Fruit fly (Drosophila melanogaster) whole organism, embryonic: ENCODE data around the gene ND-B18.

Experiments
- Antp ChIP-seq: fragments of 200-800 bp; sonication (Bioruptor generic); optimal IDR thresholded peaks from 3 replicates; lab custom pipeline; 2016; ENCODE audit warnings: missing biosample characterization, missing genetic modification characterization
- C15 ChIP-seq: fragments of 200-800 bp; sonication (Bioruptor generic); IDR thresholded peaks from 3 replicates; pipeline ENCODE4 v1.3.6; 2022; ENCODE audit warnings: missing biosample characterization, missing genetic modification characterization
- CG10462 ChIP-seq: fragments of 200-800 bp; sonication (Bioruptor generic); optimal IDR thresholded peaks from 2 replicates; lab custom pipeline; 2016; ENCODE audit warnings: missing biosample characterization, missing genetic modification characterization
- CG10565 ChIP-seq: fragments of 200-800 bp; sonication (Bioruptor generic); optimal IDR thresholded peaks from 3 replicates; lab custom pipeline; 2016; ENCODE audit warnings: missing biosample characterization, mild to moderate bottlenecking, missing genetic modification characterization
- CG11247 ChIP-seq: fragments of 200-800 bp; sonication (Bioruptor generic); IDR thresholded peaks from 2 replicates; pipeline ENCODE4 v1.3.6; 2022; ENCODE audit warnings: missing biosample characterization, missing genetic modification characterization
- CG11398 ChIP-seq: fragments of 200-800 bp; sonication (Bioruptor generic); optimal IDR thresholded peaks from 2 replicates; lab custom pipeline; 2016; ENCODE audit warnings: missing biosample characterization, missing genetic modification characterization
- CG15011 ChIP-seq: fragments of 200-800 bp; sonication (Bioruptor generic); optimal IDR thresholded peaks from 3 replicates; lab custom pipeline; 2018; ENCODE audit warnings: missing biosample characterization, mild to moderate bottlenecking, missing genetic modification characterization
- CG1603 ChIP-seq: fragments of 200-800 bp; sonication (Bioruptor generic); optimal IDR thresholded peaks from 2 replicates; lab custom pipeline; 2019; ENCODE audit warnings: missing biosample characterization, mild to moderate bottlenecking, missing genetic modification characterization, moderate library complexity
- CG17385 ChIP-seq: fragments of 200-800 bp; sonication (Bioruptor generic); optimal IDR thresholded peaks from 3 replicates; lab custom pipeline; 2018; ENCODE audit warnings: missing biosample characterization, mild to moderate bottlenecking, missing genetic modification characterization
- CG31224 ChIP-seq: fragments of 200-800 bp; sonication (Bioruptor generic); IDR thresholded peaks from 2 replicates; pipeline ENCODE4 v1.3.6; 2022; ENCODE audit warnings: missing biosample characterization, missing genetic modification characterization
- CG3163 ChIP-seq: fragments of 200-800 bp; sonication (Bioruptor generic); optimal IDR thresholded peaks from 3 replicates; lab custom pipeline; 2016; ENCODE audit warnings: missing biosample characterization, missing genetic modification characterization
- CG32532 ChIP-seq: fragments of 200-800 bp; sonication (Bioruptor generic); IDR thresholded peaks from 2 replicates; pipeline ENCODE4 v1.3.6; 2022; ENCODE audit warnings: missing biosample characterization, missing genetic modification characterization
- CG34224 ChIP-seq: fragments of 200-800 bp; sonication (Bioruptor generic); IDR thresholded peaks from 3 replicates; pipeline ENCODE4 v1.3.6; 2022; ENCODE audit warnings: missing biosample characterization, missing genetic modification characterization; ENCODE audit not compliant: partially characterized antibody
- CG6654 ChIP-seq: fragments of 200-800 bp; sonication (Bioruptor generic); optimal IDR thresholded peaks from 2 replicates; lab custom pipeline; 2017; ENCODE audit warnings: missing biosample characterization, mild to moderate bottlenecking, missing genetic modification characterization
- CG6689 ChIP-seq: fragments of 200-800 bp; sonication (Bioruptor generic); IDR thresholded peaks from 2 replicates; pipeline ENCODE4 v1.3.6; 2022; ENCODE audit warnings: missing biosample characterization, missing genetic modification characterization
- CG6854 ChIP-seq: fragments of 200-800 bp; sonication (Bioruptor generic); optimal IDR thresholded peaks from 3 replicates; lab custom pipeline; 2017; ENCODE audit warnings: missing biosample characterization, mild to moderate bottlenecking, missing genetic modification characterization
- CG7556 ChIP-seq: fragments of 200-800 bp; sonication (Bioruptor generic); optimal IDR thresholded peaks from 2 replicates; lab custom pipeline; 2017; ENCODE audit warnings: missing biosample characterization, mild to moderate bottlenecking, missing genetic modification characterization
- CG7987 ChIP-seq: fragments of 200-800 bp; sonication (Bioruptor generic); optimal IDR thresholded peaks from 2 replicates; lab custom pipeline; 2018; ENCODE audit warnings: missing biosample characterization, mild to moderate bottlenecking, missing genetic modification characterization, moderate library complexity
- CG8089 ChIP-seq: fragments of 200-800 bp; sonication (Bioruptor generic); optimal IDR thresholded peaks from 3 replicates; lab custom pipeline; 2016; ENCODE audit warnings: missing biosample characterization, missing genetic modification characterization
- CG8290 ChIP-seq, 3 experiments: fragments of 200-800 bp; sonication (Bioruptor generic); optimal IDR thresholded peaks; 2 replicates each; lab custom pipeline; 2016 to 2019; ENCODE audit warnings: missing biosample characterization in 3 of 3, missing genetic modification characterization in 3 of 3, mild to moderate bottlenecking in 2 of 3, moderate library complexity in 1 of 3
- CG8359 ChIP-seq: fragments of 200-800 bp; sonication (Bioruptor generic); optimal IDR thresholded peaks from 2 replicates; lab custom pipeline; 2017; ENCODE audit warnings: missing biosample characterization, mild to moderate bottlenecking, missing genetic modification characterization, borderline replicate concordance
- CkIIα-i1 ChIP-seq: fragments of 200-800 bp; sonication (Bioruptor generic); IDR thresholded peaks from 2 replicates; pipeline ENCODE4 v1.3.6; 2022; ENCODE audit warnings: missing biosample characterization, missing genetic modification characterization
- Deaf1 ChIP-seq: fragments of 200-800 bp; optimal IDR thresholded peaks from 3 replicates; lab custom pipeline; 2019; ENCODE audit warnings: missing biosample characterization, mild to moderate bottlenecking, missing genetic modification characterization, moderate library complexity
- Dfd ChIP-seq, 2 experiments: fragments of >200 bp; optimal IDR thresholded peaks; 2 replicates each; lab custom pipeline; 2017; ENCODE audit warnings: missing biosample characterization in 2 of 2, missing genetic modification characterization in 2 of 2
- Dp ChIP-seq: fragments of 200-800 bp; sonication (Bioruptor generic); optimal IDR thresholded peaks from 2 replicates; lab custom pipeline; 2018; ENCODE audit warnings: missing biosample characterization, mild to moderate bottlenecking, missing genetic modification characterization, moderate library complexity
- ERR ChIP-seq: fragments of 200-800 bp; sonication (Bioruptor generic); optimal IDR thresholded peaks from 2 replicates; lab custom pipeline; 2016; ENCODE audit warnings: missing biosample characterization, missing genetic modification characterization
- Fer3 ChIP-seq: fragments of 200-800 bp; sonication (Bioruptor generic); optimal IDR thresholded peaks from 2 replicates; lab custom pipeline; 2018; ENCODE audit warnings: missing biosample characterization, mild to moderate bottlenecking, missing genetic modification characterization, moderate library complexity
- H15 ChIP-seq: fragments of 200-800 bp; sonication (Bioruptor generic); IDR thresholded peaks from 3 replicates; pipeline ENCODE4 v1.3.6; 2022; ENCODE audit warnings: missing biosample characterization, missing genetic modification characterization
- Hey ChIP-seq: fragments of 200-800 bp; sonication (Bioruptor generic); optimal IDR thresholded peaks from 3 replicates; lab custom pipeline; 2018; ENCODE audit warnings: missing biosample characterization, mild to moderate bottlenecking, missing genetic modification characterization
- HmgZ ChIP-seq: fragments of 200-800 bp; sonication (Bioruptor generic); optimal IDR thresholded peaks from 2 replicates; lab custom pipeline; 2018; ENCODE audit warnings: missing biosample characterization, mild to moderate bottlenecking, missing genetic modification characterization
- NC2α ChIP-seq: fragments of 200-800 bp; sonication (Bioruptor generic); optimal IDR thresholded peaks from 2 replicates; lab custom pipeline; 2016; ENCODE audit warnings: missing biosample characterization, missing genetic modification characterization
- Poxn ChIP-seq: fragments of 200-800 bp; sonication (Bioruptor generic); IDR thresholded peaks from 2 replicates; pipeline ENCODE4 v1.3.6; 2022; ENCODE audit warnings: missing biosample characterization, missing genetic modification characterization
- Rfx ChIP-seq: fragments of 200-800 bp; sonication (Bioruptor generic); IDR thresholded peaks from 2 replicates; pipeline ENCODE4 v1.3.6; 2022; ENCODE audit warnings: missing biosample characterization, missing genetic modification characterization
- Sox102F ChIP-seq: fragments of 200-800 bp; sonication (Bioruptor generic); optimal IDR thresholded peaks from 2 replicates; lab custom pipeline; 2018; ENCODE audit warnings: missing biosample characterization, mild to moderate bottlenecking, missing genetic modification characterization, moderate library complexity
- Trl ChIP-seq, 3 experiments: fragments of >200 bp in 2 of 3; fragments of 200-800 bp in 1 of 3; sonication (Bioruptor generic) in 1 of 3; optimal IDR thresholded peaks; 2 replicates in 1 of 3; 3 replicates in 2 of 3; lab custom pipeline; 2016 to 2017; ENCODE audit warnings: missing biosample characterization in 1 of 3, missing genetic modification characterization in 1 of 3
- chif ChIP-seq, 2 experiments: fragments of 200-800 bp; sonication (Bioruptor generic); optimal IDR thresholded peaks; 3 replicates each; lab custom pipeline; 2016; ENCODE audit warnings: missing biosample characterization in 2 of 2, missing genetic modification characterization in 2 of 2
- corto ChIP-seq: fragments of 200-800 bp; sonication (Bioruptor generic); optimal IDR thresholded peaks from 2 replicates; lab custom pipeline; 2016; ENCODE audit warnings: missing biosample characterization, mild to moderate bottlenecking, missing genetic modification characterization, moderate library complexity
- crp ChIP-seq, 2 experiments: fragments of 200-800 bp; sonication (Bioruptor generic); optimal IDR thresholded peaks; 2 replicates in 1 of 2; 3 replicates in 1 of 2; lab custom pipeline; 2017; ENCODE audit warnings: missing biosample characterization in 2 of 2, missing genetic modification characterization in 2 of 2, mild to moderate bottlenecking in 1 of 2, moderate library complexity in 1 of 2
- gcm2 ChIP-seq: fragments of 200-800 bp; sonication (Bioruptor generic); optimal IDR thresholded peaks from 2 replicates; lab custom pipeline; 2016; ENCODE audit warnings: missing biosample characterization, missing genetic modification characterization
- gro ChIP-seq: fragments of 200-800 bp; sonication (Bioruptor generic); optimal IDR thresholded peaks from 2 replicates; lab custom pipeline; 2016; ENCODE audit warnings: missing biosample characterization, missing genetic modification characterization
- ind ChIP-seq: fragments of 200-800 bp; sonication (Bioruptor generic); optimal IDR thresholded peaks from 3 replicates; lab custom pipeline; 2016; ENCODE audit warnings: missing biosample characterization, missing genetic modification characterization
- nau ChIP-seq: fragments of 200-800 bp; sonication (Bioruptor generic); optimal IDR thresholded peaks from 3 replicates; lab custom pipeline; 2017; ENCODE audit warnings: missing biosample characterization, mild to moderate bottlenecking, missing genetic modification characterization, missing genetic modification reagents
- odd ChIP-seq: fragments of 200-800 bp; sonication (Bioruptor generic); optimal IDR thresholded peaks from 2 replicates; lab custom pipeline; 2017; ENCODE audit warnings: missing biosample characterization, mild to moderate bottlenecking, missing genetic modification characterization
- phol ChIP-seq: fragments of 200-800 bp; sonication (Bioruptor generic); optimal IDR thresholded peaks from 3 replicates; lab custom pipeline; 2018; ENCODE audit warnings: missing biosample characterization, mild to moderate bottlenecking, missing genetic modification characterization, moderate library complexity
- ro ChIP-seq: fragments of 200-800 bp; sonication (Bioruptor generic); IDR thresholded peaks from 2 replicates; pipeline ENCODE4 v1.3.6; 2022; ENCODE audit warnings: missing biosample characterization, missing genetic modification characterization
- sc ChIP-seq, 3 experiments: fragments of >200 bp in 2 of 3; fragments of 200-800 bp in 1 of 3; sonication (Bioruptor generic) in 1 of 3; optimal IDR thresholded peaks; 2 replicates in 2 of 3; 3 replicates in 1 of 3; lab custom pipeline; 2017; ENCODE audit warnings: mild to moderate bottlenecking in 1 of 3, missing biosample characterization in 1 of 3, missing genetic modification characterization in 1 of 3, missing genetic modification reagents in 1 of 3
- sqz ChIP-seq: fragments of 200-800 bp; sonication (Bioruptor generic); optimal IDR thresholded peaks from 3 replicates; lab custom pipeline; 2018; ENCODE audit warnings: missing biosample characterization, mild to moderate bottlenecking, missing genetic modification characterization
- trem ChIP-seq: fragments of 200-800 bp; optimal IDR thresholded peaks from 3 replicates; lab custom pipeline; 2019; ENCODE audit warnings: missing biosample characterization, mild to moderate bottlenecking, missing genetic modification characterization, moderate library complexity
- zfh2 ChIP-seq: fragments of 200-800 bp; sonication (Bioruptor generic); optimal IDR thresholded peaks from 2 replicates; lab custom pipeline; 2016; ENCODE audit warnings: missing biosample characterization, missing genetic modification characterization

The ND-B18 gene

DNA sequence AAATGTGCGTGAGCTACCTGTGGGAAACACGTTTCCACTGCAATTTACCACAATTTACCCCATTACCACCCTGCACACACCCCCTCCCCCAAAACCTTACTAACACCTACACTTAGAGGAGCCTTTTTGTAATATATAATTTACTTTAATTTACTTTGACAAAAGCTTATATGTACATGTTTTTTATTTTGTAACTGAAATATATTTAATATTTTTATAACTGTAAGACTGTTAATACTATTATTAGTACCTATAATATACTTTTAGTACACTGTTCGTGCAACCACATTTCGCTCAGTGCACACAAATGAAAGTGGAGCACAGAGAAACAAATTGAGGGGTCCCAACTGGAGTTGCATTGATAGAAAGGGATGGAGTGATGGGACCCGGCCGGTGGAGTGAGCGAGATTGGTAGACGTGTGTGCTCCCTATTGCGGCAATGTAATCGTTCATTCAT is 42.5 kb upstream of the ND-B18 start (continued):
- TF ChIP-seq CG3163 (GFP tag; lab: Kevin White, UChicago) = no peak
- peak; percentile 64 for TF ChIP-seq CG7987 (GFP tag; lab: Kevin White, UChicago)
- peak; percentile 34 for TF ChIP-seq nau (GFP tag; lab: Kevin White, UChicago)
- no peak for TF ChIP-seq gro (GFP tag; lab: Kevin White, UChicago)
- TF ChIP-seq ro = peak; percentile 70
- peak; percentile 37 for TF ChIP-seq CG15011 (GFP tag; lab: Kevin White, UChicago)
- peak in 1 of 2 experiments; percentile 13 for TF ChIP-seq crp (GFP tag; optimal IDR thresholded peaks at IDR 0.05; lab: Kevin White, UChicago)
- TF ChIP-seq Sox102F (GFP tag; lab: Kevin White, UChicago) = peak; percentile 93
- peak; percentile 76 for TF ChIP-seq CG17385 (GFP tag; lab: Kevin White, UChicago)
- no peak for TF ChIP-seq Dfd (GFP tag; optimal IDR thresholded peaks at IDR 0.05; lab: Kevin White, UChicago)
- no peak for TF ChIP-seq Poxn (GFP tag; lab: Robert Waterston, UW)
- no peak for TF ChIP-seq Trl (optimal IDR thresholded peaks at IDR 0.05; lab: Kevin White, UChicago)
- TF ChIP-seq Trl (GFP tag; optimal IDR thresholded peaks at IDR 0.05; lab: Kevin White, UChicago) = no peak
- TF ChIP-seq Rfx (GFP tag; lab: Robert Waterston, UW) = no peak; the same call in 1 of the 2 replicates
- TF ChIP-seq H15 (GFP tag; lab: Robert Waterston, UW) = peak; percentile 61; the same call in 1 of the 3 replicates
- TF ChIP-seq sqz (GFP tag; lab: Kevin White, UChicago) = peak; percentile 69
- TF ChIP-seq phol (tag; lab: Kevin White, UChicago) = peak; percentile 94
- TF ChIP-seq Hey (tag; lab: Kevin White, UChicago) = no peak
- TF ChIP-seq odd (GFP tag; lab: Kevin White, UChicago) = no peak
- peak; percentile 73 for TF ChIP-seq Fer3 (tag; lab: Kevin White, UChicago)
- no peak for TF ChIP-seq ERR
- no peak for TF ChIP-seq HmgZ (tag; lab: Kevin White, UChicago)
- TF ChIP-seq corto (GFP tag; lab: Kevin White, UChicago) = peak; percentile 40
- TF ChIP-seq sc (optimal IDR thresholded peaks at IDR 0.05; lab: Kevin White, UChicago) = no peak
- TF ChIP-seq sc (GFP tag; optimal IDR thresholded peaks at IDR 0.05; lab: Kevin White, UChicago) = peak; percentile 87
- peak; percentile 69 for TF ChIP-seq ind (GFP tag; lab: Kevin White, UChicago)
- 0 out of 2 replicates have a peak, but pooled peaks have one; percentile 35 for TF ChIP-seq CG11247 (GFP tag; lab: Robert Waterston, UW)
- TF ChIP-seq CG10462 = peak; percentile 40
- TF ChIP-seq CG6689 (GFP tag; lab: Robert Waterston, UW) = peak; percentile 91
- TF ChIP-seq CG6654 (GFP tag; lab: Kevin White, UChicago) = peak; percentile 40
- TF ChIP-seq CG8290 (GFP tag; optimal IDR thresholded peaks at IDR 0.05; lab: Kevin White, UChicago) = peak; percentile 74
- no peak for TF ChIP-seq CG8290 (tag; optimal IDR thresholded peaks at IDR 0.05; lab: Kevin White, UChicago)
- peak; percentile 89 for TF ChIP-seq CG7556 (GFP tag; lab: Kevin White, UChicago)
- peak; percentile 44 for TF ChIP-seq CG1603 (tag; lab: Kevin White, UChicago)
- TF ChIP-seq CG8089 (GFP tag; lab: Kevin White, UChicago) = no peak
- TF ChIP-seq CG6854 (GFP tag; lab: Kevin White, UChicago) = peak; percentile 46
- TF ChIP-seq CG34224 = no peak
- TF ChIP-seq CG32532 (GFP tag; lab: Robert Waterston, UW) = no peak
- TF ChIP-seq Antp (GFP tag; lab: Kevin White, UChicago) = no peak
- peak; percentile 64 for TF ChIP-seq Deaf1 (tag; lab: Kevin White, UChicago)
- peak; percentile 93 for TF ChIP-seq trem
- TF ChIP-seq CG11398 (GFP tag; lab: Kevin White, UChicago) = no peak
- no peak for TF ChIP-seq NC2α (GFP tag; lab: Kevin White, UChicago)
- peak in 1 of 2 experiments; percentile 37 for TF ChIP-seq chif (GFP tag; optimal IDR thresholded peaks at IDR 0.05; lab: Kevin White, UChicago)
- no peak for TF ChIP-seq zfh2 (GFP tag; lab: Kevin White, UChicago)
- peak; percentile 75 for TF ChIP-seq CG8359 (GFP tag; lab: Kevin White, UChicago)
- no peak for TF ChIP-seq gcm2 (GFP tag; lab: Kevin White, UChicago)
- TF ChIP-seq C15 (GFP tag; lab: Robert Waterston, UW) = no peak
- TF ChIP-seq Dp (GFP tag; lab: Kevin White, UChicago) = no peak
- TF ChIP-seq CG31224 (GFP tag; lab: Robert Waterston, UW) = peak; percentile 46; the same call in 1 of the 2 replicates
- TF ChIP-seq CkIIα-i1 (GFP tag; lab: Robert Waterston, UW) = no peak
- no peak for TF ChIP-seq CG10565 (GFP tag; lab: Kevin White, UChicago)
